Fruit fly (Drosophila melanogaster): ENCODE measurements around the gene CG6912.

DNA sequence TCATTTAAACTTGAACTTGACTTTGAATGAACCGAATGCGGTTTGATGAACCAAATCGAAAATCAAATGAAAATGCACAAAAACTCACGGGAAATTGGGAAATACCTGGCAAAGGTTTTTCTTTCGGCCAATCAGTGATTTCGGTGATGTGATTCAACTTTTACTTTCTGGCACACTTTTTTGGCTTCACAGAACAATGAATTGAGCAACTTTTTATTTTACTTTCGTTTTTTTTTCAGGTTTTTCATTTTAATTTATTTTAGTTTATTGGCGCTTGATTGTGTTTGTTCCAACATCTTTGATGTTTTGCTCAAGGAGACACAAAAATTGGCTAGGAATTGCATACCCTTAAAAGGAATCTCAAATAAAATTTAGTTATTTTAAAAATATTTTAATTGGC, 44.7 kb upstream of the CG6912 start, which contains the start of gene Mf:
- TF ChIP-seq CG8478 (optimal IDR thresholded peaks at IDR 0.05) (no peak), CTCF (optimal IDR thresholded peaks at IDR 0.05) (no peak)

Measured in S2 (cell line).